Worm (Caenorhabditis elegans) whole organism, L3 larva: ENCODE results near the gene scyl-1.

Source experiments
- R02D3.7 ChIP-seq: fragments of 150-350 bp; optimal IDR thresholded peaks from 2 replicates; lab custom pipeline; 2014; ENCODE audit warnings: missing biosample characterization, missing genetic modification characterization
- ceh-82 ChIP-seq: fragments of 150-350 bp; optimal IDR thresholded peaks from 2 replicates; lab custom pipeline; 2014; ENCODE audit warnings: missing biosample characterization, missing genetic modification characterization
- elt-3 ChIP-seq, 3 experiments: fragments of 150-350 bp in 1 of 3; sonication (generic microtip) in 2 of 3; optimal IDR thresholded peaks; 2 replicates in 2 of 3; 4 replicates in 1 of 3; lab custom pipeline; 2014 to 2017; ENCODE audit warnings: missing biosample characterization in 3 of 3, missing genetic modification characterization in 3 of 3
- fkh-10 ChIP-seq: sonication (generic microtip); optimal IDR thresholded peaks from 2 replicates; lab custom pipeline; 2017; ENCODE audit warnings: missing biosample characterization, missing genetic modification reagents, missing genetic modification characterization
- fos-1 ChIP-seq: fragments of 150-350 bp; optimal IDR thresholded peaks from 2 replicates; lab custom pipeline; 2014; ENCODE audit warnings: missing biosample characterization, missing genetic modification characterization
- hmg-11 ChIP-seq: sonication (generic microtip); optimal IDR thresholded peaks from 2 replicates; lab custom pipeline; 2016; ENCODE audit warnings: missing genetic modification characterization, missing compliant biosample characterization
- mml-1 ChIP-seq: fragments of 150-350 bp; sonication (generic microtip); optimal IDR thresholded peaks from 3 replicates; lab custom pipeline; 2014; ENCODE audit warnings: missing biosample characterization, missing genetic modification characterization
- nhr-12 ChIP-seq: fragments of 150-350 bp; optimal IDR thresholded peaks from 2 replicates; lab custom pipeline; 2014; ENCODE audit warnings: missing biosample characterization, missing genetic modification characterization
- nhr-43 ChIP-seq: sonication (generic microtip); optimal IDR thresholded peaks from 2 replicates; lab custom pipeline; 2016; ENCODE audit warnings: mild to moderate bottlenecking, missing genetic modification characterization, missing compliant biosample characterization; ENCODE audit not compliant: poor library complexity, severe bottlenecking
- sea-2 ChIP-seq: fragments of 150-350 bp; sonication (generic microtip); optimal IDR thresholded peaks from 4 replicates; lab custom pipeline; 2014; ENCODE audit warnings: missing biosample characterization, missing genetic modification reagents, missing genetic modification characterization
- skn-1 ChIP-seq: fragments of 150-350 bp; optimal IDR thresholded peaks from 2 replicates; lab custom pipeline; 2014; ENCODE audit warnings: missing biosample characterization, missing genetic modification characterization
- snpc-4 ChIP-seq: fragments of 150-350 bp; optimal IDR thresholded peaks from 2 replicates; lab custom pipeline; 2014; ENCODE audit warnings: missing biosample characterization, missing genetic modification characterization
- tbx-2 ChIP-seq: sonication (generic microtip); optimal IDR thresholded peaks from 2 replicates; lab custom pipeline; 2016; ENCODE audit warnings: mild to moderate bottlenecking, missing genetic modification characterization, missing compliant biosample characterization
- zag-1 ChIP-seq: fragments of 150-350 bp; optimal IDR thresholded peaks from 2 replicates; lab custom pipeline; 2014; ENCODE audit warnings: missing biosample characterization, missing genetic modification characterization
- ztf-11 ChIP-seq: fragments of 150-350 bp; optimal IDR thresholded peaks from 2 replicates; lab custom pipeline; 2014; ENCODE audit warnings: missing biosample characterization, missing genetic modification characterization
- ztf-4 ChIP-seq: fragments of 150-350 bp; optimal IDR thresholded peaks from 2 replicates; lab custom pipeline; 2014; ENCODE audit warnings: missing biosample characterization, missing genetic modification characterization

Gene scyl-1

DNA sequence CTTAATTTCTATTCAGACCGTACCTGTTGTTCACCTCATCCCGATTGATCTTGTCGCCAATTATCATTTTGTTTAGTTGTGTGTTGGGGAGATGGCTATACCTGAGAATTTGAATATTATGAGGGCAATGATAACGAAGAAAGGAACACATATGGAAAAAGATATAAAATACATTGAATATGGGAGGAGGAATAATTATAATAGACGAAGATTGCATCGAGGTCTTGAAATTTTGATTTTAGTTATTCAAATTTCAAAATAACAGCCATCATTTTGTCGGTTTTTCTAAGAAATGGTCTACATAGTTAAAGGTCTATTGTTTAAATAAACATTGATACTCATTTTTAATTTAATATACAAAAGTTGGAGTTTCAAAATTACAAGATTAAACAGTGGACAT lies 54.5 kb downstream of the scyl-1 start, which contains the start of gene shw-3:
Gene shw-3 (minus strand): TSS at position 101 of the 400 bp plus-strand sequence.
- TF ChIP-seq R02D3.7 (tag; lab: Kevin White, UChicago) (no peak), nhr-12 (tag; lab: Kevin White, UChicago) (no peak), skn-1 (tag; lab: Kevin White, UChicago) (no peak), tbx-2 (tag; lab: Kevin White, UChicago) (no peak), elt-3 (tag; optimal IDR thresholded peaks at IDR 0.05; lab: Kevin White, UChicago) (no peak), nhr-43 (tag; lab: Kevin White, UChicago) (no peak), ztf-11 (tag; lab: Kevin White, UChicago) (no peak), mml-1 (tag; lab: Kevin White, UChicago) (no peak), ztf-4 (tag; lab: Kevin White, UChicago) (no peak), snpc-4 (tag; lab: Kevin White, UChicago) (no peak), sea-2 (GFP tag; lab: Kevin White, UChicago) (no peak), fkh-10 (GFP tag; lab: Kevin White, UChicago) (no peak), fos-1 (no peak), zag-1 (tag; lab: Kevin White, UChicago) (no peak), ceh-82 (tag; lab: Kevin White, UChicago) (no peak), hmg-11 (tag; lab: Kevin White, UChicago) (no peak)
